Worm (Caenorhabditis elegans) whole organism, mixed stage, embryonic: ENCODE data around the gene cyk-7.

Source experiments
- M03D4.4 ChIP-seq: sonication (generic microtip); optimal IDR thresholded peaks from 2 replicates; lab custom pipeline; 2017; ENCODE audit warnings: mild to moderate bottlenecking, missing genetic modification characterization, missing compliant biosample characterization
- blmp-1 ChIP-seq: fragments of 150-350 bp; optimal IDR thresholded peaks from 2 replicates; lab custom pipeline; 2014; ENCODE audit warnings: missing biosample characterization, missing genetic modification characterization
- ceh-39 ChIP-seq: fragments of 150-350 bp; optimal IDR thresholded peaks from 2 replicates; lab custom pipeline; 2014; ENCODE audit warnings: missing biosample characterization, missing genetic modification characterization
- ceh-43 ChIP-seq: fragments of 200-800 bp; sonication (Bioruptor generic); optimal IDR thresholded peaks from 2 replicates; lab custom pipeline; 2018; ENCODE audit warnings: mild to moderate bottlenecking, missing genetic modification characterization, moderate library complexity, missing compliant biosample characterization
- ces-1 ChIP-seq: fragments of 150-350 bp; optimal IDR thresholded peaks from 2 replicates; lab custom pipeline; 2014; ENCODE audit warnings: missing biosample characterization, missing genetic modification reagents, missing genetic modification characterization
- hlh-1 ChIP-seq: fragments of 150-350 bp; optimal IDR thresholded peaks from 2 replicates; lab custom pipeline; 2014; ENCODE audit warnings: missing biosample characterization, missing genetic modification reagents, missing genetic modification characterization
- mep-1 ChIP-seq: fragments of 150-350 bp; optimal IDR thresholded peaks from 2 replicates; lab custom pipeline; 2017; ENCODE audit warnings: missing biosample characterization, missing genetic modification reagents, missing genetic modification characterization, inconsistent platforms
- mls-2 ChIP-seq: sonication (generic microtip); optimal IDR thresholded peaks from 2 replicates; lab custom pipeline; 2016; ENCODE audit warnings: mild to moderate bottlenecking, missing genetic modification characterization, moderate library complexity, missing compliant biosample characterization
- nhr-237 ChIP-seq: fragments of 150-350 bp; optimal IDR thresholded peaks from 2 replicates; lab custom pipeline; 2014; ENCODE audit warnings: missing biosample characterization, missing genetic modification characterization
- pha-4 ChIP-seq: fragments of 150-350 bp; optimal IDR thresholded peaks from 2 replicates; lab custom pipeline; 2018; ENCODE audit warnings: missing biosample characterization, missing genetic modification reagents, missing genetic modification characterization
- sem-2 ChIP-seq: fragments of 200-800 bp; sonication (Bioruptor generic); optimal IDR thresholded peaks from 2 replicates; lab custom pipeline; 2018; ENCODE audit warnings: mild to moderate bottlenecking, missing genetic modification characterization, missing compliant biosample characterization
- snpc-4 ChIP-seq: fragments of 150-350 bp; optimal IDR thresholded peaks from 2 replicates; lab custom pipeline; 2014; ENCODE audit warnings: missing biosample characterization, missing genetic modification characterization
- sptf-1 ChIP-seq: sonication (generic microtip); optimal IDR thresholded peaks from 2 replicates; lab custom pipeline; 2017; ENCODE audit warnings: mild to moderate bottlenecking, missing genetic modification characterization, moderate library complexity, missing compliant biosample characterization
- tbx-8 ChIP-seq: fragments of 200-800 bp; sonication (Bioruptor generic); optimal IDR thresholded peaks from 2 replicates; lab custom pipeline; 2018; ENCODE audit warnings: mild to moderate bottlenecking, missing genetic modification characterization, moderate library complexity, missing compliant biosample characterization
- unc-120 ChIP-seq: sonication (generic microtip); optimal IDR thresholded peaks from 2 replicates; lab custom pipeline; 2017; ENCODE audit warnings: missing genetic modification characterization, missing compliant biosample characterization; ENCODE audit not compliant: poor library complexity, severe bottlenecking
- ztf-11 ChIP-seq: fragments of 150-350 bp; optimal IDR thresholded peaks from 2 replicates; lab custom pipeline; 2014; ENCODE audit warnings: missing biosample characterization, missing genetic modification characterization

cyk-7 gene

ce11 chrIII:7754348-7754747 lies 40.9 kb downstream of the cyk-7 start, which contains the start of gene cdh-3:
Gene cdh-3 (minus strand): TSS chrIII:7754448.
- TF ChIP-seq ceh-39 = no peak
- no peak for TF ChIP-seq pha-4 (tag; lab: Kevin White, UChicago)
- no peak for TF ChIP-seq nhr-237 (tag; lab: Kevin White, UChicago)
- no peak for TF ChIP-seq mep-1 (tag; lab: Kevin White, UChicago)
- TF ChIP-seq unc-120 = no peak
- TF ChIP-seq ces-1 (GFP tag; lab: Kevin White, UChicago) = no peak
- TF ChIP-seq sem-2 = no peak
- no peak for TF ChIP-seq M03D4.4 (tag; lab: Kevin White, UChicago)
- no peak for TF ChIP-seq hlh-1 (tag; lab: Kevin White, UChicago)
- TF ChIP-seq tbx-8 = no peak
- no peak for TF ChIP-seq blmp-1 (tag; lab: Kevin White, UChicago)
- TF ChIP-seq ztf-11 (tag; lab: Kevin White, UChicago) = no peak
- no peak for TF ChIP-seq sptf-1 (tag; lab: Kevin White, UChicago)
- no peak for TF ChIP-seq ceh-43
- TF ChIP-seq snpc-4 (tag; lab: Kevin White, UChicago) = no peak
- no peak for TF ChIP-seq mls-2 (tag; lab: Kevin White, UChicago)
